Fruit fly (Drosophila melanogaster) whole organism, embryonic: ENCODE data around the gene CG2533.

Source experiments
- Aef1 ChIP-seq: fragments of 200-800 bp; sonication (Bioruptor generic); IDR thresholded peaks from 3 replicates; pipeline ENCODE4 v1.3.6; 2022; ENCODE audit warnings: missing biosample characterization, missing genetic modification characterization
- Antp ChIP-seq: fragments of 200-800 bp; sonication (Bioruptor generic); optimal IDR thresholded peaks from 3 replicates; lab custom pipeline; 2016; ENCODE audit warnings: missing biosample characterization, missing genetic modification characterization
- Atf6 ChIP-seq: fragments of 200-800 bp; sonication (Bioruptor generic); IDR thresholded peaks from 2 replicates; pipeline ENCODE4 v1.3.6; 2022; ENCODE audit warnings: missing biosample characterization, missing genetic modification characterization
- C15 ChIP-seq: fragments of 200-800 bp; sonication (Bioruptor generic); IDR thresholded peaks from 3 replicates; pipeline ENCODE4 v1.3.6; 2022; ENCODE audit warnings: missing biosample characterization, missing genetic modification characterization
- CG11504 ChIP-seq: fragments of 200-800 bp; sonication (Bioruptor generic); optimal IDR thresholded peaks from 3 replicates; lab custom pipeline; 2019; ENCODE audit warnings: missing biosample characterization, mild to moderate bottlenecking, missing genetic modification characterization, moderate library complexity
- CG12071 ChIP-seq: fragments of 200-800 bp; sonication (Bioruptor generic); optimal IDR thresholded peaks from 3 replicates; lab custom pipeline; 2018; ENCODE audit warnings: missing biosample characterization, mild to moderate bottlenecking, missing genetic modification characterization
- CG12104 ChIP-seq: fragments of 200-800 bp; sonication (Bioruptor generic); optimal IDR thresholded peaks from 3 replicates; lab custom pipeline; 2016; ENCODE audit warnings: missing biosample characterization, missing genetic modification characterization
- CG12219 ChIP-seq: fragments of 200-800 bp; sonication (Bioruptor generic); optimal IDR thresholded peaks from 3 replicates; lab custom pipeline; 2018; ENCODE audit warnings: missing biosample characterization, mild to moderate bottlenecking, missing genetic modification characterization
- CG12659 ChIP-seq: fragments of 200-800 bp; sonication (Bioruptor generic); optimal IDR thresholded peaks from 3 replicates; lab custom pipeline; 2017; ENCODE audit warnings: mild to moderate bottlenecking, missing biosample characterization, missing genetic modification reagents, missing genetic modification characterization
- CG15514 ChIP-seq: fragments of 200-800 bp; sonication (Bioruptor generic); optimal IDR thresholded peaks from 3 replicates; lab custom pipeline; 2017; ENCODE audit warnings: missing biosample characterization, missing genetic modification characterization, mild to moderate bottlenecking, moderate library complexity, missing genetic modification reagents
- CG1603 ChIP-seq: fragments of 200-800 bp; sonication (Bioruptor generic); optimal IDR thresholded peaks from 2 replicates; lab custom pipeline; 2019; ENCODE audit warnings: missing biosample characterization, mild to moderate bottlenecking, missing genetic modification characterization, moderate library complexity
- CG17829 ChIP-seq: fragments of 200-800 bp; optimal IDR thresholded peaks from 2 replicates; lab custom pipeline; 2019; ENCODE audit warnings: missing biosample characterization, mild to moderate bottlenecking, missing genetic modification characterization, moderate library complexity
- CG18262 ChIP-seq: fragments of 200-800 bp; optimal IDR thresholded peaks from 3 replicates; lab custom pipeline; 2019; ENCODE audit warnings: missing biosample characterization, mild to moderate bottlenecking, missing genetic modification characterization, moderate library complexity
- CG3065 ChIP-seq: fragments of 200-800 bp; sonication (Bioruptor generic); optimal IDR thresholded peaks from 2 replicates; lab custom pipeline; 2016; ENCODE audit warnings: missing biosample characterization, missing genetic modification characterization
- CG34422 ChIP-seq: fragments of 200-800 bp; sonication (Bioruptor generic); IDR thresholded peaks from 3 replicates; pipeline ENCODE4 v1.3.6; 2022; ENCODE audit warnings: missing biosample characterization, missing genetic modification characterization
- CG4328 ChIP-seq: fragments of 200-800 bp; sonication (Bioruptor generic); optimal IDR thresholded peaks from 3 replicates; lab custom pipeline; 2017; ENCODE audit warnings: missing biosample characterization, missing genetic modification reagents, missing genetic modification characterization
- CG4617 ChIP-seq: fragments of 200-800 bp; sonication (Bioruptor generic); optimal IDR thresholded peaks from 3 replicates; lab custom pipeline; 2016; ENCODE audit warnings: missing biosample characterization, missing genetic modification characterization, borderline replicate concordance
- CG6175 ChIP-seq: fragments of 200-800 bp; sonication (Bioruptor generic); IDR thresholded peaks from 3 replicates; pipeline ENCODE4 v1.3.6; 2022; ENCODE audit warnings: missing biosample characterization, missing genetic modification characterization
- CG8290 ChIP-seq, 3 experiments: fragments of 200-800 bp; sonication (Bioruptor generic); optimal IDR thresholded peaks; 2 replicates each; lab custom pipeline; 2016 to 2019; ENCODE audit warnings: missing biosample characterization in 3 of 3, missing genetic modification characterization in 3 of 3, mild to moderate bottlenecking in 2 of 3, moderate library complexity in 1 of 3
- CG8924 ChIP-seq: fragments of 200-800 bp; optimal IDR thresholded peaks from 3 replicates; lab custom pipeline; 2019; ENCODE audit warnings: missing biosample characterization, mild to moderate bottlenecking, missing genetic modification characterization, moderate library complexity
- CG9609 ChIP-seq: fragments of 200-800 bp; sonication (Bioruptor generic); optimal IDR thresholded peaks from 3 replicates; lab custom pipeline; 2016; ENCODE audit warnings: missing biosample characterization, missing genetic modification characterization
- Dek ChIP-seq: fragments of 200-800 bp; sonication (Bioruptor generic); optimal IDR thresholded peaks from 3 replicates; lab custom pipeline; 2019; ENCODE audit warnings: missing biosample characterization, mild to moderate bottlenecking, missing genetic modification characterization, moderate library complexity
- Fer2 ChIP-seq: fragments of 200-800 bp; sonication (Bioruptor generic); optimal IDR thresholded peaks from 2 replicates; lab custom pipeline; 2018; ENCODE audit warnings: missing biosample characterization, mild to moderate bottlenecking, missing genetic modification characterization, moderate library complexity
- GATAe ChIP-seq: fragments of 200-800 bp; sonication (Bioruptor generic); conservative IDR thresholded peaks from 2 replicates; pipeline ENCODE4 v1.3.6; 2022; ENCODE audit warnings: missing biosample characterization, missing genetic modification characterization
- HLHmδ ChIP-seq: fragments of 200-800 bp; sonication (Bioruptor generic); optimal IDR thresholded peaks from 2 replicates; lab custom pipeline; 2018; ENCODE audit warnings: missing biosample characterization, mild to moderate bottlenecking, missing genetic modification characterization, moderate library complexity
- Hand ChIP-seq: fragments of 200-800 bp; sonication (Bioruptor generic); optimal IDR thresholded peaks from 2 replicates; lab custom pipeline; 2017; ENCODE audit warnings: mild to moderate bottlenecking, missing biosample characterization, missing genetic modification reagents, missing genetic modification characterization
- Hr78 ChIP-seq, 2 experiments: fragments of 200-800 bp in 1 of 2; fragments of >200 bp in 1 of 2; sonication (Bioruptor generic) in 1 of 2; optimal IDR thresholded peaks; 2 replicates each; lab custom pipeline; 2017 to 2019; ENCODE audit warnings: missing biosample characterization in 2 of 2, missing genetic modification characterization in 2 of 2, mild to moderate bottlenecking in 1 of 2, moderate library complexity in 1 of 2
- Lim3 ChIP-seq: fragments of 200-800 bp; sonication (Bioruptor generic); IDR thresholded peaks from 2 replicates; pipeline ENCODE4 v1.3.6; 2022; ENCODE audit warnings: missing biosample characterization, missing genetic modification characterization
- Ravus ChIP-seq: fragments of 200-800 bp; sonication (Bioruptor generic); IDR thresholded peaks from 2 replicates; pipeline ENCODE4 v1.3.6; 2022; ENCODE audit warnings: missing biosample characterization, missing genetic modification characterization
- Taf1 ChIP-seq: fragments of 200-800 bp; sonication (Bioruptor generic); IDR thresholded peaks from 2 replicates; pipeline ENCODE4 v1.3.6; 2022; ENCODE audit warnings: missing biosample characterization, missing genetic modification characterization
- Trl ChIP-seq, 3 experiments: fragments of >200 bp in 2 of 3; fragments of 200-800 bp in 1 of 3; sonication (Bioruptor generic) in 1 of 3; optimal IDR thresholded peaks; 2 replicates in 1 of 3; 3 replicates in 2 of 3; lab custom pipeline; 2016 to 2017; ENCODE audit warnings: missing biosample characterization in 1 of 3, missing genetic modification characterization in 1 of 3
- Usf ChIP-seq: fragments of 200-800 bp; sonication (Bioruptor generic); optimal IDR thresholded peaks from 2 replicates; lab custom pipeline; 2017; ENCODE audit warnings: missing genotype, missing biosample characterization, missing genetic modification characterization
- YL-1 ChIP-seq: fragments of 200-800 bp; sonication (Bioruptor generic); optimal IDR thresholded peaks from 3 replicates; lab custom pipeline; 2017; ENCODE audit warnings: missing biosample characterization, mild to moderate bottlenecking, missing genetic modification characterization
- bcd ChIP-seq: fragments of 200-800 bp; sonication (Bioruptor generic); optimal IDR thresholded peaks from 2 replicates; lab custom pipeline; 2017; ENCODE audit warnings: missing biosample characterization, mild to moderate bottlenecking, missing genetic modification characterization
- bsh ChIP-seq, 2 experiments: fragments of 200-800 bp; sonication (Bioruptor generic); optimal IDR thresholded peaks; 2 replicates each; lab custom pipeline; 2017 to 2018; ENCODE audit warnings: mild to moderate bottlenecking in 2 of 2, missing biosample characterization in 2 of 2, missing genetic modification characterization in 2 of 2, moderate library complexity in 1 of 2
- crol ChIP-seq: fragments of 200-800 bp; sonication (Bioruptor generic); IDR thresholded peaks from 2 replicates; pipeline ENCODE4 v1.3.6; 2022; ENCODE audit warnings: missing biosample characterization, missing genetic modification characterization
- gro ChIP-seq: fragments of 200-800 bp; sonication (Bioruptor generic); optimal IDR thresholded peaks from 2 replicates; lab custom pipeline; 2016; ENCODE audit warnings: missing biosample characterization, missing genetic modification characterization
- gsb-n ChIP-seq: fragments of 200-800 bp; sonication (Bioruptor generic); optimal IDR thresholded peaks from 3 replicates; lab custom pipeline; 2018; ENCODE audit warnings: missing biosample characterization, mild to moderate bottlenecking, missing genetic modification characterization
- kah ChIP-seq: fragments of 200-800 bp; sonication (Bioruptor generic); optimal IDR thresholded peaks from 2 replicates; lab custom pipeline; 2018; ENCODE audit warnings: missing biosample characterization, mild to moderate bottlenecking, missing genetic modification characterization
- maf-S ChIP-seq: fragments of 200-800 bp; sonication (Bioruptor generic); optimal IDR thresholded peaks from 2 replicates; lab custom pipeline; 2016; ENCODE audit warnings: missing biosample characterization, missing genetic modification characterization
- oc ChIP-seq: fragments of 200-800 bp; sonication (Bioruptor generic); optimal IDR thresholded peaks from 2 replicates; lab custom pipeline; 2018; ENCODE audit warnings: missing biosample characterization, mild to moderate bottlenecking, missing genetic modification characterization, moderate library complexity
- pan ChIP-seq, 4 experiments: fragments of >200 bp in 3 of 4; fragments of 200-800 bp in 1 of 4; sonication (Bioruptor generic) in 1 of 4; optimal IDR thresholded peaks in 3 of 4; IDR thresholded peaks in 1 of 4; 2 replicates each; pipeline versions ENCODE4 v1.3.6 to Lab custom; 2017 to 2022; ENCODE audit warnings: missing biosample characterization in 2 of 4, missing genetic modification characterization in 2 of 4, mixed read lengths in 1 of 4
- pho ChIP-seq: fragments of 200-800 bp; sonication (Bioruptor generic); optimal IDR thresholded peaks from 2 replicates; lab custom pipeline; 2016; ENCODE audit warnings: missing biosample characterization, missing genetic modification characterization
- pros ChIP-seq: fragments of 200-800 bp; sonication (Bioruptor generic); optimal IDR thresholded peaks from 3 replicates; lab custom pipeline; 2019; ENCODE audit warnings: missing biosample characterization, mild to moderate bottlenecking, missing genetic modification characterization, moderate library complexity
- row ChIP-seq: fragments of 200-800 bp; sonication (Bioruptor generic); IDR thresholded peaks from 3 replicates; pipeline ENCODE4 v1.3.6; 2022; ENCODE audit warnings: missing biosample characterization, missing genetic modification characterization
- sens ChIP-seq: fragments of 200-800 bp; sonication (Bioruptor generic); peaks from one replicate; lab custom pipeline; 2016; ENCODE audit warnings: missing biosample characterization, missing genetic modification characterization
- toy ChIP-seq: fragments of 200-800 bp; sonication (Bioruptor generic); IDR thresholded peaks from 2 replicates; pipeline ENCODE4 v1.3.6; 2022; ENCODE audit warnings: missing biosample characterization, missing genetic modification characterization
- tup ChIP-seq: fragments of 200-800 bp; sonication (Bioruptor generic); optimal IDR thresholded peaks from 2 replicates; lab custom pipeline; 2016; ENCODE audit warnings: missing biosample characterization, mild to moderate bottlenecking, missing genetic modification characterization, moderate library complexity

The CG2533 gene

DNA sequence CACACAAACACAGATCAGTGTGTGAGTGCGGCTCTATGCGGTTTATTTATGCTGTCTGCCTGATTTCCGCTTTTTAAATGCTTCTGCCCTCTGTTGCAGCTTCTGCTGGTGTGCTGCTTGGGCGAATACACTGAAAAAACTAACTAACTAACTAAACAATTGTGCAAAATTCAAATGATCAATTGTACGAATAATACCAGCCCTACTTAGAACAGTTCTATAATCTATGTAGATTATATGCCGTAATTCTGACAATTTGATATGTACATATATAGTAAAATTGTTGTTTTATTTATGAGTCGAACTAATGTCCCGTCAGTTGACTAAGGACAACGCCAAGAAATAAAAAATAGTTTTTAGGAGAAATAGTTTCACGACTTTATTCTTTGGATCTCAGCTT is 29.2 kb upstream of the CG2533 start:
- peak in 1 of 2 experiments; percentile 19 for TF ChIP-seq bsh (GFP tag; optimal IDR thresholded peaks at IDR 0.05; lab: Kevin White, UChicago)
- TF ChIP-seq row (GFP tag; lab: Robert Waterston, UW), result 0 out of 3 replicates have a peak, but pooled peaks have one; percentile 7
- TF ChIP-seq sens, result peak; percentile 6
- TF ChIP-seq CG1603 (tag; lab: Kevin White, UChicago), result peak; percentile 40
- peak; percentile 3 for TF ChIP-seq CG11504 (tag; lab: Kevin White, UChicago)

DNA sequence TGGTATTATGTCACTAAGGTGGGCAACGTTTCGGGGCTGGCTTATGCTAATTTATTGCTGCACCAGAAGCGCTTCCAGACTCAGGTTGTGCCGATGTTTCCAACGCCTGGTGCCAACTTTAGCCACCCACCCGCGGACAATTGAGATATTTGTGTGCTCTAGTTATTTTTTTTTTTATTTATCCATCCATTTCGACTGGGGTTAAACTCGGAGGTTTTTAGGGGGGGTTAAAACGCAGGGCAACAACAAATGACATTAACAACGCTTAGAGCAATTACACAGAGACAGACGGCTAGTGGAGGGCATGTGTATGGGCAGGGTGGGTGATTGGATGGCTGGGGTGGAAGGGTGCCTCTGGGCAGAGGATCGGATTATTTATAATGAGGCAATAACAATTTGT is 27.7 kb upstream of the CG2533 start:
- TF ChIP-seq CG18262 (no peak), Usf (GFP tag; lab: Kevin White, UChicago) (no peak), CG12219 (GFP tag; lab: Kevin White, UChicago) (no peak), Trl (optimal IDR thresholded peaks at IDR 0.05; lab: Kevin White, UChicago) (no peak), Trl (GFP tag; optimal IDR thresholded peaks at IDR 0.05; lab: Kevin White, UChicago) (no peak), Ravus (GFP tag; lab: Robert Waterston, UW) (no peak), gsb-n (tag; lab: Kevin White, UChicago) (peak; percentile 2), Atf6 (no peak), Lim3 (no peak), Dek (tag; lab: Kevin White, UChicago) (no peak), CG17829 (no peak), Aef1 (GFP tag; lab: Robert Waterston, UW) (no peak), CG12659 (GFP tag; lab: Kevin White, UChicago) (no peak), CG4328 (no peak), bcd (GFP tag; lab: Kevin White, UChicago) (no peak), sens (peak; percentile 13), tup (GFP tag; lab: Kevin White, UChicago) (no peak), kah (GFP tag; lab: Kevin White, UChicago) (no peak), GATAe (GFP tag; lab: Robert Waterston, UW) (no peak), CG12071 (GFP tag; lab: Kevin White, UChicago) (no peak), Antp (no peak), pan (optimal IDR thresholded peaks at IDR 0.05; lab: Kevin White, UChicago) (no peak), pan (GFP tag; optimal IDR thresholded peaks at IDR 0.05 in 1 of 2, IDR thresholded peaks at IDR 0.05 in 1 of 2) (no peak), pho (GFP tag; lab: Kevin White, UChicago) (no peak), Hr78 (GFP tag; optimal IDR thresholded peaks at IDR 0.05; lab: Kevin White, UChicago) (no peak), crol (0 out of 2 replicates have a peak, but pooled peaks have one; percentile 13), maf-S (GFP tag; lab: Kevin White, UChicago) (no peak), CG9609 (GFP tag; lab: Kevin White, UChicago) (no peak), CG34422 (GFP tag; lab: Robert Waterston, UW) (no peak), CG15514 (GFP tag; lab: Kevin White, UChicago) (no peak), pros (GFP tag; lab: Kevin White, UChicago) (peak; percentile 77), oc (tag; lab: Kevin White, UChicago) (peak; percentile 51), CG8924 (tag; lab: Kevin White, UChicago) (no peak), Fer2 (no peak), HLHmδ (no peak), gro (no peak), toy (no peak), CG6175 (GFP tag; lab: Robert Waterston, UW) (no peak), CG8290 (GFP tag; optimal IDR thresholded peaks at IDR 0.05; lab: Kevin White, UChicago) (no peak), CG8290 (tag; optimal IDR thresholded peaks at IDR 0.05; lab: Kevin White, UChicago) (no peak), Hand (no peak), CG12104 (GFP tag; lab: Kevin White, UChicago) (no peak), C15 (no peak), YL-1 (GFP tag; lab: Kevin White, UChicago) (no peak), Taf1 (GFP tag; lab: Robert Waterston, UW) (no peak), CG4617 (GFP tag; lab: Kevin White, UChicago) (no peak), CG3065 (GFP tag; lab: Kevin White, UChicago) (no peak)
